Worm (Caenorhabditis elegans) whole organism, mixed stage, embryonic: Measurements from ENCODE around the gene K09D9.3.
"Not testable (repeated sequence)": the region's sequence is repeated elsewhere in the genome, so short reads cannot be mapped to it uniquely, and the experiment has no call there.

ENCODE experiments used
- bed-3 ChIP-seq: fragments of 200-800 bp; sonication (Bioruptor generic); optimal IDR thresholded peaks from 3 replicates; lab custom pipeline; 2018; ENCODE audit warnings: mild to moderate bottlenecking, missing genetic modification characterization, moderate library complexity, missing compliant biosample characterization
- ceh-83 ChIP-seq: fragments of 200-800 bp; sonication (Bioruptor generic); optimal IDR thresholded peaks from 2 replicates; lab custom pipeline; 2018; ENCODE audit warnings: mild to moderate bottlenecking, missing genetic modification characterization, missing compliant biosample characterization
- elt-3 ChIP-seq: fragments of 150-350 bp; optimal IDR thresholded peaks from 2 replicates; lab custom pipeline; 2014; ENCODE audit warnings: missing biosample characterization, missing genetic modification characterization
- ham-2 ChIP-seq: fragments of 200-800 bp; sonication (Bioruptor generic); optimal IDR thresholded peaks from 2 replicates; lab custom pipeline; 2018; ENCODE audit warnings: mild to moderate bottlenecking, missing genetic modification characterization, missing compliant biosample characterization
- mep-1 ChIP-seq: fragments of 150-350 bp; optimal IDR thresholded peaks from 2 replicates; lab custom pipeline; 2017; ENCODE audit warnings: missing biosample characterization, missing genetic modification reagents, missing genetic modification characterization, inconsistent platforms
- nhr-12 ChIP-seq: fragments of 150-350 bp; optimal IDR thresholded peaks from 2 replicates; lab custom pipeline; 2014; ENCODE audit warnings: missing biosample characterization, missing genetic modification characterization
- nhr-76 ChIP-seq: sonication (generic microtip); optimal IDR thresholded peaks from 2 replicates; lab custom pipeline; 2017; ENCODE audit warnings: missing biosample characterization, missing genetic modification characterization
- pha-4 ChIP-seq: fragments of 150-350 bp; optimal IDR thresholded peaks from 2 replicates; lab custom pipeline; 2018; ENCODE audit warnings: missing biosample characterization, missing genetic modification reagents, missing genetic modification characterization
- snpc-4 ChIP-seq: fragments of 150-350 bp; optimal IDR thresholded peaks from 2 replicates; lab custom pipeline; 2014; ENCODE audit warnings: missing biosample characterization, missing genetic modification characterization
- unc-62 ChIP-seq: fragments of 150-350 bp; optimal IDR thresholded peaks from 2 replicates; lab custom pipeline; 2014; ENCODE audit warnings: missing biosample characterization, missing genetic modification reagents, missing genetic modification characterization
- zip-8 ChIP-seq: fragments of 150-350 bp; optimal IDR thresholded peaks from 2 replicates; lab custom pipeline; 2014; ENCODE audit warnings: missing biosample characterization, missing genetic modification characterization

DNA sequence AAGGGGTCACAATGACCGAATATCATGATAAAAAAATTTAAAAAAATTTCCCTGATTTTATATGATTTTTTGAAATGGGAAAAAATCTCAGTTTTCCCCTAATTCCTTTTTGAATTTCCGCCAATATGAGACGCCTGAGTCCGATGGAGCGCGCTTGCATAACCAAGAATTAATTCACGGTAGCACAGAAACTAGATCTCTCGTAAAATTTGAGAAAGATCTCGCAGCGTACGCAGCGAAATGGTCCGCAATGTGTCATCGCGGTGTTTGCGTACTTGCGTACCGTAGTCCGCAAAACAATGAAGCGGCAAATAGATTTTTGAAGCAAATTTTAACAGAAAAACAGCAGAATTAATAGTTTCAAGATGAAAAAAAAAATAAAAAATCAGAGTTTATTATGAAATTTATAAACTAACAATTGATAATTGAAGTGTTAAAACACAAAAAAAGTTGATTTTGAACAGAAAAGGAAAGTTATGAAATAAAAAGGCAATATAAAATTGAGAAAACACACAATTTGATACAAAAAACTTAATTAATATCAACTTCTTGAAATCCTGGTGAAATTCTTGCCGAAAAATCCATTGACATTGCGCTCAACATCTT is 44.4 kb downstream of the K09D9.3 start:
- not testable (repeated sequence) for TF ChIP-seq pha-4; elt-3 (tag; lab: Kevin White, UChicago); mep-1 (tag; lab: Kevin White, UChicago); ham-2 (GFP tag; lab: Kevin White, UChicago); snpc-4 (tag; lab: Kevin White, UChicago); unc-62 (GFP tag; lab: Kevin White, UChicago); ceh-83 (GFP tag; lab: Kevin White, UChicago); bed-3 (GFP tag; lab: Kevin White, UChicago); nhr-76; nhr-12; zip-8 (tag; lab: Kevin White, UChicago)
